Fruit fly (Drosophila melanogaster) whole organism, pupa: ENCODE data around the gene CG8420.
A peak's percentile ranks its signal among the peaks of the same experiment; 100 is the strongest.

ENCODE experiments used
- CG10348 ChIP-seq: fragments of 200-800 bp; sonication (Bioruptor generic); IDR thresholded peaks from 2 replicates; pipeline ENCODE4 v1.3.6; 2022; ENCODE audit warnings: missing biosample characterization, missing genetic modification characterization
- CG12605 ChIP-seq: fragments of 200-800 bp; sonication (Bioruptor generic); IDR thresholded peaks from 2 replicates; pipeline ENCODE4 v1.3.6; 2022; ENCODE audit warnings: missing biosample characterization, missing genetic modification characterization
- CG13204 ChIP-seq: fragments of 200-800 bp; sonication (Bioruptor generic); optimal IDR thresholded peaks from 2 replicates; lab custom pipeline; 2018; ENCODE audit warnings: missing biosample characterization, mild to moderate bottlenecking, missing genetic modification characterization, moderate library complexity
- CG14655 ChIP-seq: fragments of 200-800 bp; sonication (Bioruptor generic); optimal IDR thresholded peaks from 3 replicates; lab custom pipeline; 2017; ENCODE audit warnings: mild to moderate bottlenecking, missing biosample characterization, missing genetic modification reagents, missing genetic modification characterization
- CG15710 ChIP-seq: fragments of 200-800 bp; sonication (Bioruptor generic); optimal IDR thresholded peaks from 2 replicates; lab custom pipeline; 2018; ENCODE audit warnings: missing biosample characterization, mild to moderate bottlenecking, missing genetic modification characterization, moderate library complexity
- CG17806 ChIP-seq: fragments of 200-800 bp; sonication (Bioruptor generic); optimal IDR thresholded peaks from 2 replicates; lab custom pipeline; 2018; ENCODE audit warnings: missing biosample characterization, mild to moderate bottlenecking, missing genetic modification characterization, moderate library complexity
- CG32121 ChIP-seq: fragments of 200-800 bp; sonication (Bioruptor generic); IDR thresholded peaks from 2 replicates; pipeline ENCODE4 v1.3.6; 2022; ENCODE audit warnings: missing biosample characterization, missing genetic modification characterization
- CG34367 ChIP-seq: fragments of 200-800 bp; sonication (Bioruptor generic); optimal IDR thresholded peaks from 2 replicates; lab custom pipeline; 2018; ENCODE audit warnings: missing biosample characterization, mild to moderate bottlenecking, missing genetic modification characterization
- CG4496 ChIP-seq: fragments of 200-800 bp; sonication (Bioruptor generic); IDR thresholded peaks from 3 replicates; pipeline ENCODE4 v1.3.6; 2022; ENCODE audit warnings: missing biosample characterization, missing genetic modification characterization
- CG8159 ChIP-seq: fragments of 200-800 bp; sonication (Bioruptor generic); optimal IDR thresholded peaks from 3 replicates; lab custom pipeline; 2018; ENCODE audit warnings: missing biosample characterization, mild to moderate bottlenecking, missing genetic modification characterization, moderate library complexity
- CG8301 ChIP-seq: fragments of 200-800 bp; sonication (Bioruptor generic); optimal IDR thresholded peaks from 2 replicates; lab custom pipeline; 2018; ENCODE audit warnings: missing biosample characterization, mild to moderate bottlenecking, missing genetic modification characterization
- CG9948 ChIP-seq: fragments of 200-800 bp; sonication (Bioruptor generic); optimal IDR thresholded peaks from 2 replicates; lab custom pipeline; 2018; ENCODE audit warnings: missing biosample characterization, mild to moderate bottlenecking, missing genetic modification characterization, moderate library complexity
- D1 ChIP-seq: fragments of 200-800 bp; sonication (Bioruptor generic); optimal IDR thresholded peaks from 2 replicates; lab custom pipeline; 2018; ENCODE audit warnings: missing biosample characterization, mild to moderate bottlenecking, missing genetic modification characterization, moderate library complexity
- EcR ChIP-seq: fragments of 200-800 bp; sonication (Bioruptor generic); optimal IDR thresholded peaks from 3 replicates; lab custom pipeline; 2019; ENCODE audit warnings: missing biosample characterization, missing genetic modification characterization, mild to moderate bottlenecking, moderate library complexity, missing genetic modification reagents
- Ets98B ChIP-seq: fragments of 200-800 bp; sonication (Bioruptor generic); IDR thresholded peaks from 2 replicates; pipeline ENCODE4 v1.3.6; 2022; ENCODE audit warnings: missing biosample characterization, missing genetic modification characterization
- Pif1A ChIP-seq: fragments of 200-800 bp; sonication (Bioruptor generic); optimal IDR thresholded peaks from 3 replicates; lab custom pipeline; 2016; ENCODE audit warnings: missing biosample characterization, missing genetic modification characterization
- Pif1B ChIP-seq: fragments of 200-800 bp; sonication (Bioruptor generic); optimal IDR thresholded peaks from 3 replicates; lab custom pipeline; 2016; ENCODE audit warnings: missing biosample characterization, missing genetic modification characterization
- Snoo ChIP-seq: fragments of 200-800 bp; sonication (Bioruptor generic); optimal IDR thresholded peaks from 3 replicates; lab custom pipeline; 2017; ENCODE audit warnings: missing biosample characterization, mild to moderate bottlenecking, missing genetic modification characterization, inconsistent platforms
- fd96Ca ChIP-seq: fragments of 200-800 bp; sonication (Bioruptor generic); IDR thresholded peaks from 3 replicates; pipeline ENCODE4 v1.3.6; 2022; ENCODE audit warnings: missing biosample characterization, missing genetic modification characterization
- gl ChIP-seq: fragments of 200-800 bp; sonication (Bioruptor generic); optimal IDR thresholded peaks from 2 replicates; lab custom pipeline; 2018; ENCODE audit warnings: missing biosample characterization, mild to moderate bottlenecking, missing genetic modification characterization
- rn ChIP-seq: fragments of 200-800 bp; sonication (Bioruptor generic); IDR thresholded peaks from 2 replicates; pipeline ENCODE4 v1.3.6; 2022; ENCODE audit warnings: missing biosample characterization, missing genetic modification characterization

The CG8420 gene

dm6 chr3R:9222355-9222754 lies 24.1 kb upstream of the CG8420 start:
- TF ChIP-seq gl (tag; lab: Kevin White, UChicago) (peak; percentile 32), CG9948 (tag; lab: Kevin White, UChicago) (no peak), D1 (no peak), CG34367 (tag; lab: Kevin White, UChicago) (no peak), rn (GFP tag; lab: Robert Waterston, UW) (no peak), EcR (no peak), CG17806 (no peak), Ets98B (GFP tag; lab: Robert Waterston, UW) (peak; percentile 50), CG8301 (tag; lab: Kevin White, UChicago) (peak; percentile 42), Snoo (tag; lab: Kevin White, UChicago) (peak; percentile 6), CG4496 (GFP tag; lab: Robert Waterston, UW) (peak; percentile 57; the same call in 2 of the 3 replicates), CG32121 (peak; percentile 51; the same call in 1 of the 2 replicates), CG12605 (GFP tag; lab: Robert Waterston, UW) (no peak), Pif1A (GFP tag; lab: Kevin White, UChicago) (no peak), CG14655 (peak; percentile 55)

- no peak for TF ChIP-seq Snoo (tag; lab: Kevin White, UChicago)
- peak; percentile 22; the same call in 1 of the 2 replicates for TF ChIP-seq rn (GFP tag; lab: Robert Waterston, UW)
- peak; percentile 46 for TF ChIP-seq Pif1B (GFP tag; lab: Kevin White, UChicago)
- TF ChIP-seq CG13204 (GFP tag; lab: Kevin White, UChicago), result no peak
- no peak for TF ChIP-seq gl (tag; lab: Kevin White, UChicago)
- TF ChIP-seq CG15710, result peak; percentile 20
- TF ChIP-seq EcR, result no peak
- peak; percentile 67 for TF ChIP-seq CG14655
- peak; percentile 28 for TF ChIP-seq CG8159 (tag; lab: Kevin White, UChicago)
- no peak for TF ChIP-seq fd96Ca (GFP tag; lab: Robert Waterston, UW)
- TF ChIP-seq CG4496 (GFP tag; lab: Robert Waterston, UW), result peak; percentile 73
- TF ChIP-seq CG8301 (tag; lab: Kevin White, UChicago), result no peak
- peak; percentile 49 for TF ChIP-seq CG9948 (tag; lab: Kevin White, UChicago)
- peak; percentile 49; the same call in 1 of the 2 replicates for TF ChIP-seq CG12605 (GFP tag; lab: Robert Waterston, UW)
- TF ChIP-seq Pif1A (GFP tag; lab: Kevin White, UChicago), result peak; percentile 63
- TF ChIP-seq CG17806, result peak; percentile 38
- TF ChIP-seq D1, result no peak
- no peak for TF ChIP-seq CG10348
- TF ChIP-seq Ets98B (GFP tag; lab: Robert Waterston, UW), result peak; percentile 70
- peak; percentile 5 for TF ChIP-seq CG34367 (tag; lab: Kevin White, UChicago)
- peak; percentile 69 for TF ChIP-seq CG32121
These were observed 21.6 kb upstream of the CG8420 start for dm6 chr3R:9224807-9225206.

- TF ChIP-seq Pif1B (GFP tag; lab: Kevin White, UChicago), result no peak
- no peak for TF ChIP-seq fd96Ca (GFP tag; lab: Robert Waterston, UW)
- peak; percentile 15 for TF ChIP-seq CG15710
- no peak for TF ChIP-seq CG12605 (GFP tag; lab: Robert Waterston, UW)
- TF ChIP-seq CG4496 (GFP tag; lab: Robert Waterston, UW), result peak; percentile 71
- TF ChIP-seq EcR, result peak; percentile 75
- peak; percentile 2 for TF ChIP-seq CG34367 (tag; lab: Kevin White, UChicago)
- peak; percentile 64 for TF ChIP-seq CG13204 (GFP tag; lab: Kevin White, UChicago)
- peak; percentile 43 for TF ChIP-seq gl (tag; lab: Kevin White, UChicago)
These were observed 20.3 kb upstream of the CG8420 start for dm6 chr3R:9226146-9226545.

dm6 chr3R:9226701-9227313 lies 19.6 kb upstream of the CG8420 start:
- TF ChIP-seq rn (GFP tag; lab: Robert Waterston, UW) (no peak), D1 (no peak), EcR (peak; percentile 81), CG4496 (GFP tag; lab: Robert Waterston, UW) (no peak), Ets98B (GFP tag; lab: Robert Waterston, UW) (no peak; the same call in 1 of the 2 replicates), CG17806 (no peak), CG14655 (no peak), fd96Ca (GFP tag; lab: Robert Waterston, UW) (no peak), CG34367 (tag; lab: Kevin White, UChicago) (no peak), Pif1A (GFP tag; lab: Kevin White, UChicago) (no peak), gl (tag; lab: Kevin White, UChicago) (no peak), CG10348 (0 out of 2 replicates have a peak, but pooled peaks have one; percentile 6), CG9948 (tag; lab: Kevin White, UChicago) (no peak), CG12605 (GFP tag; lab: Robert Waterston, UW) (no peak), CG32121 (no peak), Snoo (tag; lab: Kevin White, UChicago) (no peak)
- TF ChIP-seq, all 21 proteins: peak for 2

dm6 chr3R:9227330-9227729 lies 19.1 kb upstream of the CG8420 start:
- TF ChIP-seq CG14655 (peak; percentile 91), EcR (no peak), Ets98B (GFP tag; lab: Robert Waterston, UW) (peak; percentile 94), CG13204 (GFP tag; lab: Kevin White, UChicago) (no peak), D1 (peak; percentile 53), CG15710 (peak; percentile 82), CG32121 (peak; percentile 95), CG17806 (peak; percentile 88), gl (tag; lab: Kevin White, UChicago) (peak; percentile 51), Pif1A (GFP tag; lab: Kevin White, UChicago) (peak; percentile 82), Snoo (tag; lab: Kevin White, UChicago) (peak; percentile 80), CG9948 (tag; lab: Kevin White, UChicago) (peak; percentile 84), CG8159 (tag; lab: Kevin White, UChicago) (peak; percentile 87), CG4496 (GFP tag; lab: Robert Waterston, UW) (peak; percentile 94), CG34367 (tag; lab: Kevin White, UChicago) (peak; percentile 76), fd96Ca (GFP tag; lab: Robert Waterston, UW) (peak; percentile 88), CG10348 (peak; percentile 88), rn (GFP tag; lab: Robert Waterston, UW) (peak; percentile 84), CG8301 (tag; lab: Kevin White, UChicago) (peak; percentile 83), Pif1B (GFP tag; lab: Kevin White, UChicago) (peak; percentile 81), CG12605 (GFP tag; lab: Robert Waterston, UW) (peak; percentile 91)
